Worm (Caenorhabditis elegans) whole organism, L4 larva: ENCODE results near the gene lin-15B.
A peak's percentile ranks its signal among the peaks of the same experiment; 100 is the strongest.

Source experiments
- F26F4.8 ChIP-seq: fragments of 200-800 bp; sonication (Bioruptor generic); conservative IDR thresholded peaks from 2 replicates; pipeline ENCODE4 v1.3.6; 2022; ENCODE audit warnings: missing genetic modification characterization, missing compliant biosample characterization
- F49E8.2 ChIP-seq: sonication (generic microtip); optimal IDR thresholded peaks from 2 replicates; lab custom pipeline; 2016; ENCODE audit warnings: missing compliant biosample characterization, mild to moderate bottlenecking, missing genetic modification characterization, borderline replicate concordance
- T26A8.4 ChIP-seq: fragments of 200-800 bp; sonication (Bioruptor generic); IDR thresholded peaks from 2 replicates; pipeline ENCODE4 v1.3.6; 2022; ENCODE audit warnings: missing genetic modification characterization, missing compliant biosample characterization
- Y48G9A.11 ChIP-seq: fragments of 200-800 bp; sonication (Bioruptor generic); IDR thresholded peaks from 2 replicates; pipeline ENCODE4 v1.3.6; 2022; ENCODE audit warnings: missing genetic modification reagents, missing genetic modification characterization, missing compliant biosample characterization
- ZK337.2 ChIP-seq: fragments of 200-800 bp; sonication (Bioruptor generic); IDR thresholded peaks from 2 replicates; pipeline ENCODE4 v1.3.6; 2022; ENCODE audit warnings: missing genetic modification reagents, missing genetic modification characterization, missing compliant biosample characterization
- ceh-44 ChIP-seq: fragments of 200-800 bp; sonication (Bioruptor generic); IDR thresholded peaks from 2 replicates; pipeline ENCODE4 v1.3.6; 2022; ENCODE audit warnings: missing genetic modification reagents, missing genetic modification characterization, missing compliant biosample characterization
- ceh-82 ChIP-seq: sonication (generic microtip); optimal IDR thresholded peaks from 2 replicates; lab custom pipeline; 2017; ENCODE audit warnings: missing biosample characterization, missing genetic modification characterization
- ces-1 ChIP-seq: fragments of 150-350 bp; sonication (generic microtip); optimal IDR thresholded peaks from 4 replicates; lab custom pipeline; 2014; ENCODE audit warnings: missing biosample characterization, missing genetic modification reagents, missing genetic modification characterization
- ctbp-1 ChIP-seq: fragments of 200-800 bp; sonication (Bioruptor generic); IDR thresholded peaks from 2 replicates; pipeline ENCODE4 v1.3.6; 2022; ENCODE audit warnings: missing genetic modification reagents, missing genetic modification characterization, missing compliant biosample characterization
- daf-12 ChIP-seq: fragments of 150-350 bp; optimal IDR thresholded peaks from 2 replicates; lab custom pipeline; 2014; ENCODE audit warnings: missing biosample characterization, missing genetic modification reagents, missing genetic modification characterization
- dmd-8 ChIP-seq: fragments of 200-800 bp; sonication (Bioruptor generic); IDR thresholded peaks from 2 replicates; pipeline ENCODE4 v1.3.6; 2022; ENCODE audit warnings: missing genetic modification characterization, missing compliant biosample characterization
- dpl-1 ChIP-seq: fragments of 150-350 bp; optimal IDR thresholded peaks from 2 replicates; lab custom pipeline; 2014; ENCODE audit warnings: missing biosample characterization, missing genetic modification reagents, missing genetic modification characterization
- duxl-1 ChIP-seq: sonication (generic microtip); optimal IDR thresholded peaks from 2 replicates; lab custom pipeline; 2016; ENCODE audit warnings: mild to moderate bottlenecking, missing genetic modification characterization, moderate library complexity, missing compliant biosample characterization; ENCODE audit not compliant: poor library complexity
- dve-1 ChIP-seq: sonication (generic microtip); optimal IDR thresholded peaks from 2 replicates; lab custom pipeline; 2017; ENCODE audit warnings: antibody characterized with exemption, mild to moderate bottlenecking, missing genetic modification characterization, missing compliant biosample characterization; ENCODE audit not compliant: insufficient read depth
- egl-43 ChIP-seq: fragments of 200-800 bp; sonication (Bioruptor generic); IDR thresholded peaks from 2 replicates; pipeline ENCODE4 v1.3.6; 2022; ENCODE audit warnings: missing genetic modification reagents, missing genetic modification characterization, missing compliant biosample characterization
- fos-1 ChIP-seq: fragments of 150-350 bp; optimal IDR thresholded peaks from 2 replicates; lab custom pipeline; 2014; ENCODE audit warnings: missing biosample characterization, missing genetic modification characterization
- hlh-30 ChIP-seq: sonication (generic microtip); optimal IDR thresholded peaks from 2 replicates; lab custom pipeline; 2017; ENCODE audit warnings: antibody characterized with exemption, mild to moderate bottlenecking, missing genetic modification characterization, missing compliant biosample characterization; ENCODE audit not compliant: insufficient read depth
- lim-7 ChIP-seq: fragments of 200-800 bp; sonication (Bioruptor generic); IDR thresholded peaks from 2 replicates; pipeline ENCODE4 v1.3.6; 2022; ENCODE audit warnings: missing genetic modification characterization, missing compliant biosample characterization
- lin-1 ChIP-seq: fragments of 200-800 bp; sonication (Bioruptor generic); IDR thresholded peaks from 2 replicates; pipeline ENCODE4 v1.3.6; 2022; ENCODE audit warnings: missing genetic modification reagents, missing genetic modification characterization, missing compliant biosample characterization
- lin-15B ChIP-seq: fragments of 150-350 bp; sonication (generic microtip); optimal IDR thresholded peaks from 3 replicates; lab custom pipeline; 2014; ENCODE audit warnings: missing biosample characterization, missing genetic modification characterization
- madf-5 ChIP-seq, 2 experiments: fragments of 200-800 bp; sonication (Bioruptor generic); IDR thresholded peaks; 2 replicates each; pipeline ENCODE4 v1.3.6; 2022; ENCODE audit warnings: missing compliant biosample characterization in 2 of 2, missing genetic modification characterization in 2 of 2
- madf-9 ChIP-seq: fragments of 200-800 bp; sonication (Bioruptor generic); conservative IDR thresholded peaks from 2 replicates; pipeline ENCODE4 v1.3.6; 2022; ENCODE audit warnings: missing genetic modification reagents, missing genetic modification characterization, missing compliant biosample characterization
- mdt-29 ChIP-seq: fragments of 200-800 bp; sonication (Bioruptor generic); IDR thresholded peaks from 2 replicates; pipeline ENCODE4 v1.3.6; 2022; ENCODE audit warnings: missing genetic modification reagents, missing genetic modification characterization, missing compliant biosample characterization
- mep-1 ChIP-seq: fragments of 150-350 bp; sonication (generic microtip); optimal IDR thresholded peaks from 3 replicates; lab custom pipeline; 2014; ENCODE audit warnings: missing biosample characterization, missing genetic modification characterization
- mxl-2 ChIP-seq: fragments of 200-800 bp; sonication (Bioruptor generic); conservative IDR thresholded peaks from 2 replicates; pipeline ENCODE4 v1.3.6; 2022; ENCODE audit warnings: missing genetic modification reagents, missing genetic modification characterization, missing compliant biosample characterization
- mxl-3 ChIP-seq: fragments of 200-800 bp; sonication (Bioruptor generic); optimal IDR thresholded peaks from 2 replicates; lab custom pipeline; 2018; ENCODE audit warnings: mild to moderate bottlenecking, missing genetic modification characterization, missing compliant biosample characterization
- nhr-10 ChIP-seq: fragments of 150-350 bp; optimal IDR thresholded peaks from 2 replicates; lab custom pipeline; 2014; ENCODE audit warnings: missing biosample characterization, missing genetic modification characterization
- nhr-25 ChIP-seq: sonication (generic microtip); optimal IDR thresholded peaks from 2 replicates; lab custom pipeline; 2017; ENCODE audit warnings: missing genetic modification characterization, mild to moderate bottlenecking, missing compliant biosample characterization, antibody characterized with exemption, moderate library complexity, borderline replicate concordance; ENCODE audit not compliant: insufficient read depth
- nhr-48 ChIP-seq: sonication (generic microtip); optimal IDR thresholded peaks from 2 replicates; lab custom pipeline; 2016; ENCODE audit warnings: mild to moderate bottlenecking, missing genetic modification characterization, missing compliant biosample characterization
- nhr-76 ChIP-seq: fragments of 150-350 bp; optimal IDR thresholded peaks from 2 replicates; lab custom pipeline; 2014; ENCODE audit warnings: missing biosample characterization, missing genetic modification characterization
- php-3 ChIP-seq: fragments of 200-800 bp; sonication (Bioruptor generic); IDR thresholded peaks from 2 replicates; pipeline ENCODE4 v1.3.6; 2022; ENCODE audit warnings: missing genetic modification reagents, missing genetic modification characterization, missing compliant biosample characterization
- rbr-2 ChIP-seq: sonication (generic microtip); optimal IDR thresholded peaks from 2 replicates; lab custom pipeline; 2016; ENCODE audit warnings: missing genotype, missing genetic modification characterization, missing compliant biosample characterization
- set-16 ChIP-seq: fragments of 200-800 bp; sonication (Bioruptor generic); IDR thresholded peaks from 2 replicates; pipeline ENCODE4 v1.3.6; 2022; ENCODE audit warnings: missing genetic modification reagents, missing genetic modification characterization, missing compliant biosample characterization
- snpc-4 ChIP-seq: fragments of 150-350 bp; optimal IDR thresholded peaks from 2 replicates; lab custom pipeline; 2014; ENCODE audit warnings: missing biosample characterization, missing genetic modification characterization
- spr-1 ChIP-seq: sonication (generic microtip); optimal IDR thresholded peaks from 2 replicates; lab custom pipeline; 2016; ENCODE audit warnings: mild to moderate bottlenecking, missing genetic modification characterization, missing compliant biosample characterization
- spr-3 ChIP-seq: fragments of 200-800 bp; sonication (Bioruptor generic); optimal IDR thresholded peaks from 2 replicates; lab custom pipeline; 2018; ENCODE audit warnings: mild to moderate bottlenecking, missing genetic modification characterization, missing compliant biosample characterization
- unc-62 ChIP-seq, 3 experiments: fragments of 150-350 bp in 1 of 3; sonication (generic microtip); optimal IDR thresholded peaks in 2 of 3; peaks in 1 of 3; 1 replicate in 1 of 3; 2 replicates in 2 of 3; lab custom pipeline; 2014 to 2017; ENCODE audit warnings: missing biosample characterization in 3 of 3, missing genetic modification characterization in 3 of 3, missing genetic modification reagents in 3 of 3, missing genotype in 1 of 3
- vab-7 ChIP-seq: fragments of 200-800 bp; sonication (Bioruptor generic); IDR thresholded peaks from 2 replicates; pipeline ENCODE4 v1.3.6; 2022; ENCODE audit warnings: missing genetic modification reagents, missing genetic modification characterization, missing compliant biosample characterization
- zag-1 ChIP-seq: fragments of 150-350 bp; optimal IDR thresholded peaks from 2 replicates; lab custom pipeline; 2014; ENCODE audit warnings: missing biosample characterization, missing genetic modification characterization
- ztf-11 ChIP-seq: fragments of 150-350 bp; optimal IDR thresholded peaks from 2 replicates; lab custom pipeline; 2014; ENCODE audit warnings: missing biosample characterization, missing genetic modification characterization
- ztf-7 ChIP-seq: fragments of 150-350 bp; optimal IDR thresholded peaks from 2 replicates; lab custom pipeline; 2014; ENCODE audit warnings: missing biosample characterization, missing genetic modification characterization

lin-15B gene

ce11 chrX:15736419-15736818, 10.5 kb downstream of the lin-15B start (continued):
- peak; percentile 87 for TF ChIP-seq mep-1 (tag; lab: Kevin White, UChicago)
- peak; percentile 85 for TF ChIP-seq rbr-2
- TF ChIP-seq dve-1 (tag; lab: Kevin White, UChicago): peak; percentile 94
- no peak for TF ChIP-seq dmd-8 (GFP tag; lab: Robert Waterston, UW)
- TF ChIP-seq hlh-30: peak; percentile 74
- TF ChIP-seq ztf-7 (tag; lab: Kevin White, UChicago): peak; percentile 81
- TF ChIP-seq nhr-10 (tag; lab: Kevin White, UChicago): peak; percentile 41
- TF ChIP-seq egl-43: no peak
- TF ChIP-seq Y48G9A.11 (GFP tag; lab: Robert Waterston, UW): no peak
- TF ChIP-seq F26F4.8 (GFP tag; lab: Robert Waterston, UW): no peak
- TF ChIP-seq madf-5 (GFP tag; IDR thresholded peaks at IDR 0.05; lab: Robert Waterston, UW): peak in 1 of 2 experiments; percentile 47; a peak in 1 of 4 replicates
- TF ChIP-seq duxl-1 (tag; lab: Kevin White, UChicago): peak; percentile 95
- TF ChIP-seq zag-1 (tag; lab: Kevin White, UChicago): no peak
- peak; percentile 11 for TF ChIP-seq dpl-1 (GFP tag; lab: Kevin White, UChicago)
- TF ChIP-seq php-3 (GFP tag; lab: Robert Waterston, UW): no peak
- TF ChIP-seq daf-12: no peak
- TF ChIP-seq unc-62 (GFP tag; optimal IDR thresholded peaks at IDR 0.05 in 1 of 2; lab: Kevin White, UChicago): peak in 1 of 2 experiments; percentile 27
- no peak for TF ChIP-seq unc-62 (tag; optimal IDR thresholded peaks at IDR 0.05; lab: Kevin White, UChicago)
- TF ChIP-seq ceh-82 (tag; lab: Kevin White, UChicago): no peak
- peak; percentile 43 for TF ChIP-seq mxl-3 (GFP tag; lab: Kevin White, UChicago)
- peak; percentile 13 for TF ChIP-seq spr-3 (GFP tag; lab: Kevin White, UChicago)
- TF ChIP-seq F49E8.2 (tag; lab: Kevin White, UChicago): no peak
- peak; percentile 6 for TF ChIP-seq ces-1 (GFP tag; lab: Kevin White, UChicago)
- TF ChIP-seq vab-7 (GFP tag; lab: Robert Waterston, UW): no peak
- TF ChIP-seq lim-7 (GFP tag; lab: Robert Waterston, UW): no peak
- TF ChIP-seq ZK337.2 (GFP tag; lab: Robert Waterston, UW): no peak
- no peak for TF ChIP-seq ztf-11 (tag; lab: Kevin White, UChicago)
- no peak for TF ChIP-seq lin-15B (tag; lab: Kevin White, UChicago)
- TF ChIP-seq nhr-25: peak; percentile 32
- no peak for TF ChIP-seq nhr-76 (tag; lab: Kevin White, UChicago)
- TF ChIP-seq fos-1 (tag; lab: Kevin White, UChicago): no peak
- TF ChIP-seq ceh-44: no peak
- TF ChIP-seq snpc-4 (tag; lab: Kevin White, UChicago): no peak
- TF ChIP-seq mxl-2 (GFP tag; lab: Robert Waterston, UW): no peak
- TF ChIP-seq spr-1: peak; percentile 68

DNA sequence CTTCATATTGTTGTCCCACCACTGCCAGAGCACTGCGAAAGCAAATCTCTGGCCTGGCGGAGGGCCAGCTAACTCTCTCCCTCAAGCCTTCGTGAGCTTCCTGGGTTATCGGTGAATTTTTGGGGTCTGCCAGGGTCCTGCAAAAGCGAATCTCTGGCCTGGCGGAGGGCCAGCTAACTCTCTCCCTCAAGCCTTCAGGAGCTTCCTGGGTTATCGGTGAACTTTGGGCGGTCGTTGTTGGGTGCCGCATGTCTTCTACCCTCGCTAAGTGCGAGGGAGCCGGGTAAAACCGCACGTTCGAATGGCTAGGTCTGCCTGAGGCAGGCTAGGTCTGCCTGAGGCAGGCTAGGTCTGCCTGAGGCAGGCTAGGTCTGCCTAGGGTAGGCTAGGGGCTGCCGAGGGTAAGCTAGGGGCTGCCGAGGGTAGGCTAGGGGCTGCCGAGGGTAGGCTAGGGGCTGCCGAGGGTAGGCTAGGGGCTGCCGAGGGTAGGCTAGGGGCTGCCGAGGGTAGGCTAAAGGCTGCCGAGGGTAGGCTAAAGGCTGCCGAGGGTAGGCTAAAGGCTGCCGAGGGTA, 12.6 kb downstream of the lin-15B start:
- TF ChIP-seq egl-43 (peak; percentile 20; the same call in 1 of the 2 replicates), ctbp-1 (GFP tag; lab: Robert Waterston, UW) (0 out of 2 replicates have a peak, but pooled peaks have one; percentile 41), set-16 (GFP tag; lab: Robert Waterston, UW) (peak; percentile 97)

DNA sequence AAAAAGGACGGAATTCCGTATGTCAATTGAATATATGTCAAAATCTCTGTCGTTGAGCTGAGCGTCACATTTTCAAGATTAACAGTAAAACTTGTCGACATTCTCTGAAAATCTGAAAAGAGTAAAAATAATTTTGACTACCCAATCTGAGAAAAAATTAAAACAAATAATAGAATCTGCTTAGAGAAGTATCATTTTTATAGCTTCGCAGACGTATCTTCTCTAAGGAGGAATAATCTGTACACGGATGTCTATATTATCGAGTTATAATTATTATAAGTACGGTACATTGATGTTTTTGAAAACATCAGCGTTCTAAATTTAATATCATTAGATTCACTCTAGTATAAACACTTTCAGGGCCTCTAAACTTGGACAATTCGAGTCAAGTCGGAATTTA, 14.6 kb downstream of the lin-15B start, which contains the start of gene srg-64:
Gene srg-64, minus strand, starts transcription at position 101 of the 400 bp plus-strand sequence.
- TF ChIP-seq lin-1 (no peak), madf-9 (GFP tag; lab: Robert Waterston, UW) (no peak), T26A8.4 (GFP tag; lab: Robert Waterston, UW) (no peak), mdt-29 (GFP tag; lab: Robert Waterston, UW) (no peak), php-3 (GFP tag; lab: Robert Waterston, UW) (no peak), nhr-48 (no peak)
